Fruit fly (Drosophila melanogaster): ENCODE measurements around the gene Calx.
A peak's percentile ranks its signal among the peaks of the same experiment; 100 is the strongest.

Gene Calx

DNA sequence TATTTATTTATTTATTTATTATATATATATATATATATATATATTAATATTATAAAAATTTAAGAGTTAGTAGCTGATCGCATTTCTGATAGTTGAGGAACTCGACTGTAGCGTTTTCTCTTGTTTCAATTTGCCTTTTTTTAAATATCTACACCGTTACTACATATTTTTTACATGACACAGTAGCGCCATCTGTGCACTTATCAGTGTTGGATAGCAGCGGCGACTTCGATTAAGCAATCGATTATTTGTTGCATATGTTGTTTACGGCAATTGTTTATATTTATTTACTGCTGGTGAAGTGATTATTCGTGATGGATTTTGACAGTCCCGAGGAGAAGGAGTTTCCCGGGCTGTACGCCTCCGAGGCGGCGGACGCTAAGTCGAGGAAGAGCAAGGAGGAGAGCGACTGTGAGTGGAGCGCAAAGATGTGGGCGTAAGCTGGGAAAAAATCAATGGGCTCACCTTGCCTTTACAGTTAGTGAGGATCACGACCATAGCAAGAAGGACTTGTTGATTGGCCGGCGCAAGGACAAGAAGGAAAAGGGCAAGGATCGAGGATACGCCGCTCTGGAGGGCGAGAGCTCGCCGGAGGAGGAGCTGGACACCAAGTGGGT, 39.6 kb downstream of the Calx start, which contains the start of gene Rlip (continued):
- TF ChIP-seq CG11695 (GFP tag; IDR thresholded peaks at IDR 0.05), result no peak
- no peak for TF ChIP-seq Ada2b (GFP tag; IDR thresholded peaks at IDR 0.05)
- TF ChIP-seq CG11456 (GFP tag; IDR thresholded peaks at IDR 0.05), result peak; percentile 85
- TF ChIP-seq PHDP (tag; optimal IDR thresholded peaks at IDR 0.05), result no peak
- no peak for TF ChIP-seq Hey (tag; optimal IDR thresholded peaks at IDR 0.05)
- no peak for TF ChIP-seq Hr39 (optimal IDR thresholded peaks at IDR 0.05)
- TF ChIP-seq jigr1 (GFP tag; IDR thresholded peaks at IDR 0.05), result no peak
- TF ChIP-seq CG31365 (tag; optimal IDR thresholded peaks at IDR 0.05), result no peak
- TF ChIP-seq CG14860 (GFP tag; IDR thresholded peaks at IDR 0.05; ENCODE audit: partially characterized antibody), result 0 out of 3 replicates have a peak, but pooled peaks have one; percentile 34
- no peak for TF ChIP-seq B-H1 (GFP tag; IDR thresholded peaks at IDR 0.05)
- TF ChIP-seq Vsx1 (GFP tag; optimal IDR thresholded peaks at IDR 0.05), result no peak
- TF ChIP-seq dmrt11E (tag; optimal IDR thresholded peaks at IDR 0.05), result peak; percentile 11
- no peak for TF ChIP-seq cad (GFP tag; optimal IDR thresholded peaks at IDR 0.05)
- peak; percentile 25 for TF ChIP-seq CG12155 (GFP tag; optimal IDR thresholded peaks at IDR 0.05)
- no peak for TF ChIP-seq stc (GFP tag; IDR thresholded peaks at IDR 0.05)
- peak; percentile 65 for TF ChIP-seq tin (GFP tag; optimal IDR thresholded peaks at IDR 0.05)
- no peak for TF ChIP-seq ara (GFP tag; IDR thresholded peaks at IDR 0.05)
- no peak for TF ChIP-seq CG17912 (GFP tag; optimal IDR thresholded peaks at IDR 0.05)
- peak; percentile 14 for TF ChIP-seq luna (GFP tag; optimal IDR thresholded peaks at IDR 0.05)
- TF ChIP-seq Doc3 (GFP tag; IDR thresholded peaks at IDR 0.05; ENCODE audit: partially characterized antibody), result no peak
- TF ChIP-seq ems (GFP tag; optimal IDR thresholded peaks at IDR 0.05), result peak; percentile 5
- no peak for TF ChIP-seq fru (optimal IDR thresholded peaks at IDR 0.05)
- TF ChIP-seq CG10462 (GFP tag; optimal IDR thresholded peaks at IDR 0.05), result no peak
- no peak for TF ChIP-seq Eip74EF (GFP tag; optimal IDR thresholded peaks at IDR 0.05)
- TF ChIP-seq vvl (GFP tag; IDR thresholded peaks at IDR 0.05), result peak; percentile 68
- TF ChIP-seq CG2120 (GFP tag; optimal IDR thresholded peaks at IDR 0.05), result peak; percentile 56
- TF ChIP-seq CG12236 (GFP tag; optimal IDR thresholded peaks at IDR 0.05), result no peak
- TF ChIP-seq az2 (GFP tag; optimal IDR thresholded peaks at IDR 0.05), result no peak
- peak in 1 of 2 experiments; percentile 53 for TF ChIP-seq crp (GFP tag; optimal IDR thresholded peaks at IDR 0.05)
- peak; percentile 24 for TF ChIP-seq CG10209 (GFP tag; optimal IDR thresholded peaks at IDR 0.05)
- TF ChIP-seq Sox100B (GFP tag; optimal IDR thresholded peaks at IDR 0.05), result no peak
- no peak for TF ChIP-seq Dfd (GFP tag; optimal IDR thresholded peaks at IDR 0.05)
- TF ChIP-seq bbx (GFP tag; IDR thresholded peaks at IDR 0.05; ENCODE audit: partially characterized antibody), result peak; percentile 67; the same call in 1 of the 2 replicates
- no peak for TF ChIP-seq CG18011 (GFP tag; optimal IDR thresholded peaks at IDR 0.05)
- peak; percentile 84 for TF ChIP-seq sens (GFP tag)
- TF ChIP-seq Nf-YA (GFP tag; IDR thresholded peaks at IDR 0.05), result no peak
- no peak for TF ChIP-seq grn (GFP tag; optimal IDR thresholded peaks at IDR 0.05)
- peak; percentile 50 for TF ChIP-seq slou (GFP tag; optimal IDR thresholded peaks at IDR 0.05)
- TF ChIP-seq CG11723 (GFP tag; optimal IDR thresholded peaks at IDR 0.05), result no peak
- TF ChIP-seq CG15269 (tag; optimal IDR thresholded peaks at IDR 0.05), result peak; percentile 9
- peak; percentile 35; the same call in 1 of the 2 replicates for TF ChIP-seq wdn (GFP tag; IDR thresholded peaks at IDR 0.05)
- peak; percentile 83 for TF ChIP-seq CG4617 (GFP tag; optimal IDR thresholded peaks at IDR 0.05; ENCODE audit: borderline replicate concordance)
- no peak for TF ChIP-seq ATbp (GFP tag; optimal IDR thresholded peaks at IDR 0.05)
- TF ChIP-seq CG1024 (GFP tag; IDR thresholded peaks at IDR 0.05), result no peak
- TF ChIP-seq CG14014 (GFP tag; IDR thresholded peaks at IDR 0.05), result 0 out of 2 replicates have a peak, but pooled peaks have one; percentile 17
- no peak for TF ChIP-seq BtbVII (GFP tag; optimal IDR thresholded peaks at IDR 0.05)
- peak; percentile 91 for TF ChIP-seq Dref (GFP tag; IDR thresholded peaks at IDR 0.05)
- TF ChIP-seq hb (GFP tag; IDR thresholded peaks at IDR 0.05; ENCODE audit: partially characterized antibody), result no peak
- TF ChIP-seq CG18476 (GFP tag; optimal IDR thresholded peaks at IDR 0.05), result no peak
- TF ChIP-seq mam (GFP tag; optimal IDR thresholded peaks at IDR 0.05), result peak; percentile 74
- TF ChIP-seq Taf1 (GFP tag; IDR thresholded peaks at IDR 0.05), result no peak
